Worm (Caenorhabditis elegans) whole organism, L4 larva: ENCODE data around the gene B0280.11.

Experiments
- D1046.2 ChIP-seq: fragments of 200-800 bp; sonication (Bioruptor generic); IDR thresholded peaks from 2 replicates; pipeline ENCODE4 v1.3.6; 2022; ENCODE audit warnings: missing genetic modification characterization, missing compliant biosample characterization
- F10B5.3 ChIP-seq: sonication (generic microtip); optimal IDR thresholded peaks from 2 replicates; lab custom pipeline; 2016; ENCODE audit warnings: mild to moderate bottlenecking, missing genetic modification characterization, missing compliant biosample characterization
- F26F4.8 ChIP-seq: fragments of 200-800 bp; sonication (Bioruptor generic); conservative IDR thresholded peaks from 2 replicates; pipeline ENCODE4 v1.3.6; 2022; ENCODE audit warnings: missing genetic modification characterization, missing compliant biosample characterization
- R02D3.7 ChIP-seq: fragments of 150-350 bp; sonication (generic microtip); optimal IDR thresholded peaks from 3 replicates; lab custom pipeline; 2014; ENCODE audit warnings: missing biosample characterization, missing genetic modification characterization
- T20F7.1 ChIP-seq: fragments of 200-800 bp; sonication (Bioruptor generic); optimal IDR thresholded peaks from 2 replicates; lab custom pipeline; 2018; ENCODE audit warnings: mild to moderate bottlenecking, missing genetic modification characterization, missing compliant biosample characterization
- aha-1 ChIP-seq: fragments of 150-350 bp; peaks from one replicate; lab custom pipeline; 2014; ENCODE audit warnings: missing biosample characterization, missing genetic modification characterization
- attf-4 ChIP-seq: sonication (generic microtip); optimal IDR thresholded peaks from 3 replicates; lab custom pipeline; 2017; ENCODE audit warnings: missing biosample characterization, missing genetic modification characterization
- ceh-62 ChIP-seq: sonication (generic microtip); optimal IDR thresholded peaks from 2 replicates; lab custom pipeline; 2017; ENCODE audit warnings: missing biosample characterization, missing genetic modification characterization
- ctbp-1 ChIP-seq: fragments of 200-800 bp; sonication (Bioruptor generic); IDR thresholded peaks from 2 replicates; pipeline ENCODE4 v1.3.6; 2022; ENCODE audit warnings: missing genetic modification reagents, missing genetic modification characterization, missing compliant biosample characterization
- daf-19 ChIP-seq: fragments of 200-800 bp; sonication (Bioruptor generic); conservative IDR thresholded peaks from 2 replicates; pipeline ENCODE4 v1.3.6; 2022; ENCODE audit warnings: missing genetic modification characterization, missing compliant biosample characterization
- dmd-6 ChIP-seq: fragments of 200-800 bp; sonication (Bioruptor generic); IDR thresholded peaks from 2 replicates; pipeline ENCODE4 v1.3.6; 2022; ENCODE audit warnings: missing genetic modification reagents, missing genetic modification characterization, missing compliant biosample characterization
- dpl-1 ChIP-seq: fragments of 150-350 bp; optimal IDR thresholded peaks from 2 replicates; lab custom pipeline; 2014; ENCODE audit warnings: missing biosample characterization, missing genetic modification reagents, missing genetic modification characterization
- fkh-10 ChIP-seq: fragments of 150-350 bp; optimal IDR thresholded peaks from 2 replicates; lab custom pipeline; 2014; ENCODE audit warnings: missing biosample characterization, missing genetic modification reagents, missing genetic modification characterization
- hif-1 ChIP-seq, 2 experiments: sonication (generic microtip); optimal IDR thresholded peaks; 2 replicates each; lab custom pipeline; 2016 to 2017; ENCODE audit warnings: missing compliant biosample characterization in 2 of 2, missing genetic modification characterization in 2 of 2, missing genetic modification reagents in 2 of 2, missing genotype in 2 of 2, mild to moderate bottlenecking in 1 of 2
- hlh-11 ChIP-seq: fragments of 200-800 bp; sonication (Bioruptor generic); optimal IDR thresholded peaks from 2 replicates; lab custom pipeline; 2018; ENCODE audit warnings: mild to moderate bottlenecking, missing genetic modification characterization, missing compliant biosample characterization
- lin-1 ChIP-seq: fragments of 200-800 bp; sonication (Bioruptor generic); IDR thresholded peaks from 2 replicates; pipeline ENCODE4 v1.3.6; 2022; ENCODE audit warnings: missing genetic modification reagents, missing genetic modification characterization, missing compliant biosample characterization
- lin-13 ChIP-seq: fragments of 150-350 bp; optimal IDR thresholded peaks from 2 replicates; lab custom pipeline; 2014; ENCODE audit warnings: missing biosample characterization, missing genetic modification reagents, missing genetic modification characterization
- lsy-2 ChIP-seq, 2 experiments: fragments of 150-350 bp in 1 of 2; sonication (generic microtip) in 1 of 2; optimal IDR thresholded peaks; 2 replicates each; lab custom pipeline; 2014 to 2017; ENCODE audit warnings: missing biosample characterization in 2 of 2, missing genetic modification characterization in 2 of 2
- mdt-29 ChIP-seq: fragments of 200-800 bp; sonication (Bioruptor generic); IDR thresholded peaks from 2 replicates; pipeline ENCODE4 v1.3.6; 2022; ENCODE audit warnings: missing genetic modification reagents, missing genetic modification characterization, missing compliant biosample characterization
- mes-2 ChIP-seq: sonication (generic microtip); optimal IDR thresholded peaks from 2 replicates; lab custom pipeline; 2016; ENCODE audit warnings: missing genotype, mild to moderate bottlenecking, missing genetic modification characterization, missing compliant biosample characterization; ENCODE audit not compliant: poor library complexity, severe bottlenecking
- mxl-2 ChIP-seq: fragments of 200-800 bp; sonication (Bioruptor generic); conservative IDR thresholded peaks from 2 replicates; pipeline ENCODE4 v1.3.6; 2022; ENCODE audit warnings: missing genetic modification reagents, missing genetic modification characterization, missing compliant biosample characterization
- mxl-3 ChIP-seq: fragments of 200-800 bp; sonication (Bioruptor generic); optimal IDR thresholded peaks from 2 replicates; lab custom pipeline; 2018; ENCODE audit warnings: mild to moderate bottlenecking, missing genetic modification characterization, missing compliant biosample characterization
- nhr-11 ChIP-seq: fragments of 150-350 bp; optimal IDR thresholded peaks from 2 replicates; lab custom pipeline; 2014; ENCODE audit warnings: missing biosample characterization, missing genetic modification characterization
- nhr-111 ChIP-seq: fragments of 200-800 bp; sonication (Bioruptor generic); optimal IDR thresholded peaks from 2 replicates; lab custom pipeline; 2018; ENCODE audit warnings: mild to moderate bottlenecking, missing genetic modification characterization, missing compliant biosample characterization
- nhr-28 ChIP-seq: fragments of 150-350 bp; optimal IDR thresholded peaks from 2 replicates; lab custom pipeline; 2014; ENCODE audit warnings: missing biosample characterization, missing genetic modification characterization
- nhr-77 ChIP-seq: fragments of 150-350 bp; optimal IDR thresholded peaks from 2 replicates; lab custom pipeline; 2014; ENCODE audit warnings: missing biosample characterization, missing genetic modification characterization
- pqm-1 ChIP-seq: sonication (generic microtip); optimal IDR thresholded peaks from 2 replicates; lab custom pipeline; 2017; ENCODE audit warnings: missing biosample characterization, missing genetic modification characterization
- rbr-2 ChIP-seq: sonication (generic microtip); optimal IDR thresholded peaks from 2 replicates; lab custom pipeline; 2016; ENCODE audit warnings: missing genotype, missing genetic modification characterization, missing compliant biosample characterization
- saeg-2 ChIP-seq: fragments of 200-800 bp; sonication (Bioruptor generic); IDR thresholded peaks from 2 replicates; pipeline ENCODE4 v1.3.6; 2022; ENCODE audit warnings: missing genetic modification reagents, missing genetic modification characterization, missing compliant biosample characterization
- sdz-12 ChIP-seq: fragments of 200-800 bp; sonication (Bioruptor generic); optimal IDR thresholded peaks from 2 replicates; lab custom pipeline; 2018; ENCODE audit warnings: mild to moderate bottlenecking, missing genetic modification characterization, missing compliant biosample characterization
- spr-1 ChIP-seq: sonication (generic microtip); optimal IDR thresholded peaks from 2 replicates; lab custom pipeline; 2016; ENCODE audit warnings: mild to moderate bottlenecking, missing genetic modification characterization, missing compliant biosample characterization
- spr-3 ChIP-seq: fragments of 200-800 bp; sonication (Bioruptor generic); optimal IDR thresholded peaks from 2 replicates; lab custom pipeline; 2018; ENCODE audit warnings: mild to moderate bottlenecking, missing genetic modification characterization, missing compliant biosample characterization
- tag-97 ChIP-seq: fragments of 200-800 bp; sonication (Bioruptor generic); IDR thresholded peaks from 2 replicates; pipeline ENCODE4 v1.3.6; 2022; ENCODE audit warnings: missing genetic modification characterization, missing compliant biosample characterization
- unc-62 ChIP-seq, 3 experiments: fragments of 150-350 bp in 1 of 3; sonication (generic microtip); optimal IDR thresholded peaks in 2 of 3; peaks in 1 of 3; 1 replicate in 1 of 3; 2 replicates in 2 of 3; lab custom pipeline; 2014 to 2017; ENCODE audit warnings: missing biosample characterization in 3 of 3, missing genetic modification characterization in 3 of 3, missing genetic modification reagents in 3 of 3, missing genotype in 1 of 3
- zag-1 ChIP-seq: fragments of 150-350 bp; optimal IDR thresholded peaks from 2 replicates; lab custom pipeline; 2014; ENCODE audit warnings: missing biosample characterization, missing genetic modification characterization
- zfp-2 ChIP-seq: sonication (generic microtip); optimal IDR thresholded peaks from 2 replicates; lab custom pipeline; 2016; ENCODE audit warnings: mild to moderate bottlenecking, missing genetic modification characterization, missing compliant biosample characterization
- zfp-3 ChIP-seq: fragments of 200-800 bp; sonication (Bioruptor generic); conservative IDR thresholded peaks from 2 replicates; pipeline ENCODE4 v1.3.6; 2022; ENCODE audit warnings: missing genetic modification reagents, missing genetic modification characterization, missing compliant biosample characterization
- zip-11 ChIP-seq: fragments of 200-800 bp; sonication (Bioruptor generic); IDR thresholded peaks from 2 replicates; pipeline ENCODE4 v1.3.6; 2022; ENCODE audit warnings: missing genetic modification characterization, missing compliant biosample characterization
- zip-2 ChIP-seq: fragments of 150-350 bp; optimal IDR thresholded peaks from 2 replicates; lab custom pipeline; 2014; ENCODE audit warnings: missing biosample characterization, missing genetic modification characterization
- ztf-7 ChIP-seq: fragments of 150-350 bp; optimal IDR thresholded peaks from 2 replicates; lab custom pipeline; 2014; ENCODE audit warnings: missing biosample characterization, missing genetic modification characterization

Gene B0280.11

DNA sequence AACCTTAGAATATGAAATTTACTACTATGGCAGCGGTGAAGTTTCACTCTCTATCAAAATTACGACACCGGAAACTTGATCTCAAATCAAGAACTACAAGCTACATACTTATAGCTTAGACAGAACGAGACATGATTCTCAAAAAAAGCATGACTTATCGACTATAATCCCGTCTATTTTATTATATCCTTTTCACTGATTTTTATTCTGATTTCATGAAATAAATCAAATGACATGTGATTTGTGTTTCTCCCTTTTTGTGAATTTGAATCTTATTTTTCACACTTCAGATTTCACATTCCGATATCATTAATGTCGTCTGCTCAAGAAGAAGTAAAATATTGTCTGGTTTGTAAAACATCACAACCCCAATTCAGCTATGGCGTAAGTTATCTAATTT, 38.1 kb downstream of the B0280.11 start, which contains the start of gene ZK418.11:
Gene ZK418.11 (plus strand): TSS at position 289 of the 400 bp plus-strand sequence.
- no peak for TF ChIP-seq nhr-111 (GFP tag; lab: Kevin White, UChicago)

DNA sequence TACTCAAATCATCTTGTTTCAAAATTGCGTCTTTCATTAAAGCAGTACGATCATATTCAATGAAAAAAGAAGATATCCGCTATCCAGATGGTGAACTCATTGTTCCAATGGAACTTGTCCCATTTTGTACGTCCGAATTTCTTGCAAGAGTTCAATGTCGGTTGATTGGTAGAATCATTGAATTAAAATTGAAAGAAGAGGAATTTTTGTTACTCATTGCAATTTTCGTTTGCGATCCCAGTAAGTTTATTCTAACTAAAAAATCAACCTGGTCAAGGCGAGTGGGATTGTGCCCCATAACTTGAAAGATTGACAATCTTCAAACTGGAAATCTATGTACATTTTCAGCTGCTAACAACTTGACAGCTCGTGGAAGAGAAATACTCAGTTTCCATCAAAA, 41.6 kb downstream of the B0280.11 start:
- TF ChIP-seq F10B5.3 (tag; lab: Kevin White, UChicago) = no peak
- peak; percentile 96 for TF ChIP-seq aha-1 (tag; lab: Kevin White, UChicago)

DNA sequence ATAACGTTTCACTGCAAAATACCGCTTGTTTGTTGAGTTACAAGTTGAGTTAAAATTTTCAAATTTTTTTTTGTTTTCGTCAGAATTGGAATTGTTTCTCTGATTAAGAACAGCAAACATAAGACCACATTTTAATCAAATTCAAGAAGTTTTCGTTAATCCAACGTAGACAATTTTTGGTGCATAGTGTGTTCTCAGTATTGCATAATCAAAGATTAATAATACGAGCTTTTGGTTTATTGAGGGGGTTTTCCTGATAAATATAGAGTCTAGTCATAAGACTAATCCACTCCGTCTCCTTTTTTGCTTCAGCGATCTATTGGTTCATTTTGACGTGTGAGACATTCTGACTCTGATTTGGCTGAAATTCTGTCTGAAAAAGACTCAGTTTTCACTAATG, 42.9 kb downstream of the B0280.11 start, which contains the start of gene nhr-9:
Gene nhr-9 (plus strand): TSS at position 307 of the 400 bp plus-strand sequence.
- TF ChIP-seq mxl-3 = no peak
- TF ChIP-seq, all 104 proteins: peak for 0

DNA sequence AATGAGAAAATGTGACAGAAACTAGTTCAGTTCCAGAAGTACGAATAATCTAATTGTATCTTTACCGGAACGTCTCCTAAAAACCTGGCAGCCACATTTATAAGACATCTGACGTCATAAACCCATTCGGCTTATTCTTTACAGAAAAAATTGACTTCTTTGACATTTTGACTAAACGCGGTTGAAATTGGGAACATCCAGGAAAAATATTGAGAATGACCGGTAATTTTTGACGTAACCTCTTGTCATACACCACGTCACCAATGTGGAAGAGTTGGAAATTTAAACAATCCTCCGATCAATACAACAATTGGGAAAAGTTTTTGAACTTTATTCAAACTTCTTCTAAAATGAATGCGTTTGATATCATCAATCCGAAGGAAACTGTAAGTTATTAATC, 47.0 kb downstream of the B0280.11 start, which contains the start of gene ZK418.2:
Gene ZK418.2 (plus strand): TSS at position 301 of the 400 bp plus-strand sequence.
- TF ChIP-seq T20F7.1 (no peak), aha-1 (tag; lab: Kevin White, UChicago) (peak; percentile 57)

DNA sequence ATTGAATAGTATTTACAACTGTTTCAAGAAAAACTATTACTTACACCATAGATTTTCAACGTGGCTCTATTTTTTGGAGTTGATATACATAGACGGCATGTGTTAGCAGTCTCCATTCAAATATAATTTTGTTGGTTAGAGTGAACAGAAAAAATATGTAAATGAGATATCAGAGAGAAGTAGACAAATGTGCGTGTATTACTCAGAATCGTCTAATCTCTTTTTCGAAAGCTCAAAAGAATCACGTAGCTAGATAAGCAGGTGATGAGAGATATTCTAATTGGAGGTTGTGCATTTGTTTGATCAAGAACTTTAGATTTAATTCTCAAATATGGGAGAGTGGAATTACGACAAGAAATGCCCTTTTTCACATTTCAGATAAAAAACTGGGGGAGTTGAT, 47.5 kb downstream of the B0280.11 start, which contains the start of gene ZK418.10:
Gene ZK418.10 (minus strand): TSS at position 148 of the 400 bp plus-strand sequence.
- TF ChIP-seq nhr-11 (tag; lab: Kevin White, UChicago) (peak; percentile 13), tag-97 (GFP tag; lab: Robert Waterston, UW) (no peak)
- TF ChIP-seq, all 104 proteins: peak for 1

DNA sequence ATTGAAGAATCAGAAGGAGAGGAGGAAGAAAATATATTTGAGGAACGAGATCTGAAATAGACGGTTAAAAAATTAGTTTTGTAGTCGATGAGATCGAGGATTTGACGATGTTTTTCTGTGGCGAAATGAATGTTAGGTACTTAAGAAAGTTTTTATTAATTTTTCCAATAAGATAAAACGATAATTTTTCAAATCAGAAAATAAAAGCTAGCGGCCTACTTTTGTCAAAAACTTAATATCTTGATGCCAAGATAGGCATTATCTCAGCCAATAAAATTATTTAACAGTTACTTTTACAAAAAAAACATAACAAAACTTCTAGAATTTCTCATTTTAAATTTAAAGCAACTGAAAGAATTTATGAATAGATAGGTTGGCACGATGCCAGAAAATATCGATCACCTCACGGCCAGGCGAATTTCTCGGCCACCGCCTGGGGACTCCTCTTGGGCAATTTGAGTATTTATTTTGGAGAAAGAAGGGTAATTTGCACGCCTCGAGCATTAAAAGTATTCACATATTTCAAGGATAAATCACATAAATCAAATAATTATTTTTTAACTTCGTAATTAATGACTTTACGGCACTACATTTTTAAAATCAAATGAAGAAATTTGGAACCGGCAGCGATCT, 50.3 kb downstream of the B0280.11 start, which contains the start of gene fubl-2:
Gene fubl-2 (minus strand): TSS at position 51 of the 633 bp plus-strand sequence.
- TF ChIP-seq zfp-3 = no peak
- TF ChIP-seq daf-19 (GFP tag; lab: Robert Waterston, UW) = no peak
- no peak for TF ChIP-seq D1046.2
- peak; percentile 22 to 89 for TF ChIP-seq lsy-2 (tag; optimal IDR thresholded peaks at IDR 0.05; lab: Kevin White, UChicago)
- TF ChIP-seq ceh-62 (tag; lab: Kevin White, UChicago) = no peak
- no peak for TF ChIP-seq R02D3.7 (tag; lab: Kevin White, UChicago)
- no peak for TF ChIP-seq F26F4.8 (GFP tag; lab: Robert Waterston, UW)
- TF ChIP-seq lin-1 (GFP tag; lab: Robert Waterston, UW) = no peak
- TF ChIP-seq mxl-2 (GFP tag; lab: Robert Waterston, UW) = no peak
- peak; percentile 27; the same call in 1 of the 2 replicates for TF ChIP-seq dmd-6
- TF ChIP-seq ctbp-1 (GFP tag; lab: Robert Waterston, UW) = no peak
- peak; percentile 33 for TF ChIP-seq mxl-3
- TF ChIP-seq lin-13 (GFP tag; lab: Kevin White, UChicago) = peak; percentile 44
- no peak for TF ChIP-seq mdt-29 (GFP tag; lab: Robert Waterston, UW)
- peak; percentile 73 for TF ChIP-seq dpl-1
- peak in 1 of 2 experiments; percentile 88 for TF ChIP-seq hif-1 (tag; optimal IDR thresholded peaks at IDR 0.05; lab: Kevin White, UChicago)
- TF ChIP-seq fkh-10 (GFP tag; lab: Kevin White, UChicago) = no peak
- peak; percentile 6 for TF ChIP-seq nhr-11 (tag; lab: Kevin White, UChicago)
- no peak for TF ChIP-seq sdz-12 (GFP tag; lab: Kevin White, UChicago)
- no peak for TF ChIP-seq hlh-11 (tag; lab: Kevin White, UChicago)
- no peak for TF ChIP-seq spr-3 (GFP tag; lab: Kevin White, UChicago)
- TF ChIP-seq nhr-77 (tag; lab: Kevin White, UChicago) = peak; percentile 18
- no peak for TF ChIP-seq unc-62 (GFP tag; optimal IDR thresholded peaks at IDR 0.05 in 1 of 2; lab: Kevin White, UChicago)
- TF ChIP-seq unc-62 (tag; optimal IDR thresholded peaks at IDR 0.05; lab: Kevin White, UChicago) = no peak
- TF ChIP-seq spr-1 = no peak
- peak; percentile 26 for TF ChIP-seq nhr-28 (tag; lab: Kevin White, UChicago)
- TF ChIP-seq mes-2 (tag; lab: Kevin White, UChicago) = peak; percentile 98
- TF ChIP-seq pqm-1 (tag; lab: Kevin White, UChicago) = no peak
- TF ChIP-seq attf-4 (tag; lab: Kevin White, UChicago) = no peak
- TF ChIP-seq saeg-2 (GFP tag; lab: Robert Waterston, UW) = no peak
- no peak for TF ChIP-seq zip-2 (tag; lab: Kevin White, UChicago)
- no peak for TF ChIP-seq zfp-2 (tag; lab: Kevin White, UChicago)
- TF ChIP-seq ztf-7 (tag; lab: Kevin White, UChicago) = no peak
- no peak for TF ChIP-seq zip-11 (GFP tag; lab: Robert Waterston, UW)
- no peak for TF ChIP-seq zag-1 (tag; lab: Kevin White, UChicago)
- peak; percentile 42 for TF ChIP-seq rbr-2 (tag; lab: Kevin White, UChicago)
